Worm (Caenorhabditis elegans) whole organism, young adult: Measurements from ENCODE around the gene clec-144.

ENCODE experiments used
- Y56A3A.18 ChIP-seq: fragments of 200-800 bp; sonication (Bioruptor generic); IDR thresholded peaks from 2 replicates; pipeline ENCODE4 v1.3.6; 2022; ENCODE audit warnings: missing genetic modification reagents, missing genetic modification characterization, missing compliant biosample characterization
- ama-1 ChIP-seq, 3 experiments: fragments of 150-350 bp in 1 of 3; sonication (generic microtip) in 2 of 3; optimal IDR thresholded peaks; 2 replicates each; lab custom pipeline; 2014 to 2018; ENCODE audit warnings: missing biosample characterization in 2 of 3, missing genetic modification characterization in 2 of 3, missing genetic modification reagents in 2 of 3
- cebp-2 ChIP-seq: fragments of 200-800 bp; sonication (Bioruptor generic); IDR thresholded peaks from 2 replicates; pipeline ENCODE4 v1.3.6; 2022; ENCODE audit warnings: missing genetic modification characterization, missing compliant biosample characterization
- efl-1 ChIP-seq: fragments of 150-350 bp; optimal IDR thresholded peaks from 2 replicates; lab custom pipeline; 2014; ENCODE audit warnings: missing biosample characterization, missing genetic modification reagents, missing genetic modification characterization
- hrde-1 ChIP-seq: sonication (generic microtip); optimal IDR thresholded peaks from 2 replicates; lab custom pipeline; 2016; ENCODE audit warnings: missing genetic modification characterization, mild to moderate bottlenecking, missing compliant biosample characterization, moderate library complexity, missing genotype, missing genetic modification reagents, borderline replicate concordance
- nhr-27 ChIP-seq: fragments of 200-800 bp; sonication (Bioruptor generic); optimal IDR thresholded peaks from 2 replicates; lab custom pipeline; 2018; ENCODE audit warnings: mild to moderate bottlenecking, missing genetic modification characterization, moderate library complexity, missing compliant biosample characterization
- nhr-90 ChIP-seq: sonication (generic microtip); optimal IDR thresholded peaks from 2 replicates; lab custom pipeline; 2016; ENCODE audit warnings: missing genotype, mild to moderate bottlenecking, missing genetic modification characterization, missing compliant biosample characterization
- snpc-4 ChIP-seq, 5 experiments: fragments of 150-350 bp in 1 of 5; sonication (generic microtip) in 4 of 5; optimal IDR thresholded peaks; 2 replicates each; lab custom pipeline; 2014 to 2018; ENCODE audit warnings: missing genetic modification characterization in 5 of 5, missing biosample characterization in 3 of 5, antibody characterized with exemption in 2 of 5, mild to moderate bottlenecking in 2 of 5, missing compliant biosample characterization in 2 of 5, missing genotype in 2 of 5, moderate library complexity in 2 of 5, missing genetic modification reagents in 1 of 5
- tbx-9 ChIP-seq: sonication (generic microtip); optimal IDR thresholded peaks from 2 replicates; lab custom pipeline; 2016; ENCODE audit warnings: borderline replicate concordance, missing genetic modification characterization, inconsistent platforms, missing compliant biosample characterization
- unc-62 ChIP-seq: fragments of 150-350 bp; optimal IDR thresholded peaks from 2 replicates; lab custom pipeline; 2014; ENCODE audit warnings: missing biosample characterization, missing genetic modification reagents, missing genetic modification characterization
- ztf-25 ChIP-seq: fragments of 200-800 bp; sonication (Bioruptor generic); IDR thresholded peaks from 2 replicates; pipeline ENCODE4 v1.3.6; 2022; ENCODE audit warnings: missing genetic modification reagents, missing genetic modification characterization, missing compliant biosample characterization

DNA sequence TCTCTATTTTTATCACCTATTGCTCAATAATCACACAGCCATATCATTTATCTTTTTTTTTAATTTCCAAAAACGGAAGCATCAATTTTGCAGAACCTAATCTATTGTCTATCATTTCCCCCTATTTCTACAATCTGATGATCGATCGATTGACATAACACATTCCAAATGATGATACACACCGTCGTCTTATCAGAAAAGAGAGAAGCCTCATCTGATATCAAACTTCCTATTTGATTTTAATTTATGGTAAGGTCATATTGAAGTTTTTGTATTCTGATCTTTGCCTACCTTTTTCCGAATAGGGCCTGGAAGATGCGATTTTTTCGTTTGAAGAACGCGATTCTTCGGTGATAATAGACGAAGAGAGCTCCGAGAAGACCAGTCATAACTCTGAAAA lies 17.2 kb upstream of the clec-144 start:
- TF ChIP-seq ama-1 (optimal IDR thresholded peaks at IDR 0.05; lab: Kevin White, UChicago) = no peak
- TF ChIP-seq ama-1 (GFP tag; optimal IDR thresholded peaks at IDR 0.05; lab: Kevin White, UChicago) = no peak
- TF ChIP-seq cebp-2 (GFP tag; lab: Robert Waterston, UW) = no peak
- no peak for TF ChIP-seq Y56A3A.18
- TF ChIP-seq efl-1 (GFP tag; lab: Kevin White, UChicago) = no peak
- no peak for TF ChIP-seq nhr-27 (tag; lab: Kevin White, UChicago)
- no peak for TF ChIP-seq ztf-25 (GFP tag; lab: Robert Waterston, UW)
- TF ChIP-seq tbx-9 (tag; lab: Kevin White, UChicago) = no peak
- no peak for TF ChIP-seq snpc-4 (GFP tag; optimal IDR thresholded peaks at IDR 0.05; lab: Kevin White, UChicago)
- TF ChIP-seq snpc-4 (tag; optimal IDR thresholded peaks at IDR 0.05; lab: Kevin White, UChicago) = no peak
- no peak for TF ChIP-seq unc-62
- TF ChIP-seq hrde-1 (tag; lab: Kevin White, UChicago) = no peak
- no peak for TF ChIP-seq nhr-90 (tag; lab: Kevin White, UChicago)
